Worm (Caenorhabditis elegans) whole organism, late embryonic: Measurements from ENCODE around the gene R01H2.8.

Experiments used
- dve-1 ChIP-seq: sonication (generic microtip); optimal IDR thresholded peaks from 2 replicates; lab custom pipeline; 2017; ENCODE audit warnings: antibody characterized with exemption, mild to moderate bottlenecking, missing genetic modification characterization, missing compliant biosample characterization
- ets-4 ChIP-seq: sonication (generic microtip); optimal IDR thresholded peaks from 2 replicates; lab custom pipeline; 2016; ENCODE audit warnings: missing genetic modification characterization, missing compliant biosample characterization
- fkh-10 ChIP-seq: fragments of 150-350 bp; optimal IDR thresholded peaks from 2 replicates; lab custom pipeline; 2014; ENCODE audit warnings: missing biosample characterization, missing genetic modification reagents, missing genetic modification characterization
- hlh-30 ChIP-seq: sonication (generic microtip); optimal IDR thresholded peaks from 2 replicates; lab custom pipeline; 2017; ENCODE audit warnings: antibody characterized with exemption, missing genetic modification characterization, missing compliant biosample characterization; ENCODE audit not compliant: insufficient read depth
- madf-2 ChIP-seq: sonication (generic microtip); optimal IDR thresholded peaks from 2 replicates; lab custom pipeline; 2017; ENCODE audit warnings: missing genetic modification characterization, missing compliant biosample characterization
- nhr-11 ChIP-seq: fragments of 150-350 bp; optimal IDR thresholded peaks from 2 replicates; lab custom pipeline; 2014; ENCODE audit warnings: missing biosample characterization, missing genetic modification characterization
- pag-3 ChIP-seq: sonication (generic microtip); optimal IDR thresholded peaks from 2 replicates; lab custom pipeline; 2016; ENCODE audit warnings: missing compliant biosample characterization, missing genetic modification characterization, borderline replicate concordance
- pqm-1 ChIP-seq: sonication (generic microtip); optimal IDR thresholded peaks from 2 replicates; lab custom pipeline; 2016; ENCODE audit warnings: missing genetic modification characterization, missing compliant biosample characterization
- sdc-2 ChIP-seq: sonication (generic microtip); optimal IDR thresholded peaks from 2 replicates; lab custom pipeline; 2016; ENCODE audit warnings: missing genotype, missing genetic modification characterization, missing compliant biosample characterization
- sox-4 ChIP-seq: sonication (generic microtip); optimal IDR thresholded peaks from 2 replicates; lab custom pipeline; 2017; ENCODE audit warnings: mild to moderate bottlenecking, missing genetic modification characterization, inconsistent platforms, missing compliant biosample characterization
- tbx-2 ChIP-seq: sonication (generic microtip); optimal IDR thresholded peaks from 2 replicates; lab custom pipeline; 2016; ENCODE audit warnings: missing genetic modification characterization, missing compliant biosample characterization
- unc-86 ChIP-seq: sonication (generic microtip); optimal IDR thresholded peaks from 2 replicates; lab custom pipeline; 2016; ENCODE audit warnings: missing genetic modification characterization, missing compliant biosample characterization
- zip-5 ChIP-seq: sonication (generic microtip); optimal IDR thresholded peaks from 2 replicates; lab custom pipeline; 2016; ENCODE audit warnings: missing genetic modification characterization, missing compliant biosample characterization

DNA sequence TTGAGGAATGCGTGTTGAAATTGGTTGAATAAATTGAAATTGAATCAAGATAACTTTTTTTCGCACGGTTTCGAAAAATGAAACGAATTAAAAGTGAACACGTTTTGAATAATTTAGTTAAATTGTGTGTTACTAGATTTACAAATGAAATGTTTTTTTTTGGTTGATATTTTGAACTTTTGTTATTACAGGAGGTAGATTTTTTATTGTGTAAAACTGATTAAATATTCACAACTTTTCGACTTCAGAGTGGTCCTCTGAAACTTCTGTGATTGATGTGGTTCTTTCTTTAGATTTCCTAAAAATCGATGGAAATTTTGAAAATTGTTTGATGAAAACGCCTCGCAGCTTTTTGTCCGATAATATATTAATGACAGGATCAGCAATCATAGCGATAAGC lies 7.5 kb downstream of the R01H2.8 start, which contains the start of gene ZK418.13:
- TF ChIP-seq tbx-2: no peak
- no peak for TF ChIP-seq madf-2 (tag; lab: Kevin White, UChicago)
- TF ChIP-seq unc-86 (tag; lab: Kevin White, UChicago): no peak
- TF ChIP-seq nhr-11 (tag; lab: Kevin White, UChicago): no peak
- TF ChIP-seq fkh-10: no peak
- TF ChIP-seq dve-1 (tag; lab: Kevin White, UChicago): no peak
- no peak for TF ChIP-seq sox-4 (tag; lab: Kevin White, UChicago)
- no peak for TF ChIP-seq pag-3 (tag; lab: Kevin White, UChicago)
- no peak for TF ChIP-seq zip-5 (tag; lab: Kevin White, UChicago)
- TF ChIP-seq sdc-2 (tag; lab: Kevin White, UChicago): no peak
- TF ChIP-seq ets-4: no peak
- TF ChIP-seq hlh-30: no peak
- no peak for TF ChIP-seq pqm-1 (tag; lab: Kevin White, UChicago)
